Worm (Caenorhabditis elegans) whole organism, mixed stage, embryonic: ENCODE results near the gene R05H5.7.

ENCODE experiments used
- bed-3 ChIP-seq: fragments of 200-800 bp; sonication (Bioruptor generic); optimal IDR thresholded peaks from 3 replicates; lab custom pipeline; 2018; ENCODE audit warnings: mild to moderate bottlenecking, missing genetic modification characterization, moderate library complexity, missing compliant biosample characterization
- blmp-1 ChIP-seq: fragments of 150-350 bp; optimal IDR thresholded peaks from 2 replicates; lab custom pipeline; 2014; ENCODE audit warnings: missing biosample characterization, missing genetic modification characterization
- ceh-39 ChIP-seq: fragments of 150-350 bp; optimal IDR thresholded peaks from 2 replicates; lab custom pipeline; 2014; ENCODE audit warnings: missing biosample characterization, missing genetic modification characterization
- ceh-43 ChIP-seq: fragments of 200-800 bp; sonication (Bioruptor generic); optimal IDR thresholded peaks from 2 replicates; lab custom pipeline; 2018; ENCODE audit warnings: mild to moderate bottlenecking, missing genetic modification characterization, moderate library complexity, missing compliant biosample characterization
- ceh-83 ChIP-seq: fragments of 200-800 bp; sonication (Bioruptor generic); optimal IDR thresholded peaks from 2 replicates; lab custom pipeline; 2018; ENCODE audit warnings: mild to moderate bottlenecking, missing genetic modification characterization, missing compliant biosample characterization
- cnd-1 ChIP-seq: fragments of 200-800 bp; sonication (Bioruptor generic); optimal IDR thresholded peaks from 2 replicates; lab custom pipeline; 2018; ENCODE audit warnings: mild to moderate bottlenecking, missing genetic modification characterization, missing compliant biosample characterization
- drap-1 ChIP-seq: fragments of 200-800 bp; sonication (Bioruptor generic); optimal IDR thresholded peaks from 3 replicates; lab custom pipeline; 2018; ENCODE audit warnings: mild to moderate bottlenecking, missing genetic modification characterization, missing compliant biosample characterization
- elt-1 ChIP-seq: sonication (generic microtip); optimal IDR thresholded peaks from 2 replicates; lab custom pipeline; 2017; ENCODE audit warnings: missing genetic modification characterization, mild to moderate bottlenecking, missing compliant biosample characterization, antibody characterized with exemption, moderate library complexity, borderline replicate concordance; ENCODE audit not compliant: insufficient read depth
- elt-3 ChIP-seq: fragments of 150-350 bp; optimal IDR thresholded peaks from 2 replicates; lab custom pipeline; 2014; ENCODE audit warnings: missing biosample characterization, missing genetic modification characterization
- flh-1 ChIP-seq: fragments of 200-800 bp; sonication (Bioruptor generic); optimal IDR thresholded peaks from 2 replicates; lab custom pipeline; 2018; ENCODE audit warnings: mild to moderate bottlenecking, missing genetic modification characterization, moderate library complexity, missing compliant biosample characterization
- ham-2 ChIP-seq: fragments of 200-800 bp; sonication (Bioruptor generic); optimal IDR thresholded peaks from 2 replicates; lab custom pipeline; 2018; ENCODE audit warnings: mild to moderate bottlenecking, missing genetic modification characterization, missing compliant biosample characterization
- hlh-1 ChIP-seq: fragments of 150-350 bp; optimal IDR thresholded peaks from 2 replicates; lab custom pipeline; 2014; ENCODE audit warnings: missing biosample characterization, missing genetic modification reagents, missing genetic modification characterization
- lin-13 ChIP-seq: fragments of 150-350 bp; optimal IDR thresholded peaks from 2 replicates; lab custom pipeline; 2014; ENCODE audit warnings: missing biosample characterization, missing genetic modification characterization
- lin-32 ChIP-seq: fragments of 200-800 bp; sonication (Bioruptor generic); optimal IDR thresholded peaks from 2 replicates; lab custom pipeline; 2018; ENCODE audit warnings: mild to moderate bottlenecking, missing genetic modification characterization, missing compliant biosample characterization
- mab-5 ChIP-seq: fragments of 150-350 bp; optimal IDR thresholded peaks from 2 replicates; lab custom pipeline; 2014; ENCODE audit warnings: missing biosample characterization, missing genetic modification characterization
- mep-1 ChIP-seq: fragments of 150-350 bp; optimal IDR thresholded peaks from 2 replicates; lab custom pipeline; 2017; ENCODE audit warnings: missing biosample characterization, missing genetic modification reagents, missing genetic modification characterization, inconsistent platforms
- mls-2 ChIP-seq: sonication (generic microtip); optimal IDR thresholded peaks from 2 replicates; lab custom pipeline; 2016; ENCODE audit warnings: mild to moderate bottlenecking, missing genetic modification characterization, moderate library complexity, missing compliant biosample characterization
- nhr-12 ChIP-seq: fragments of 150-350 bp; optimal IDR thresholded peaks from 2 replicates; lab custom pipeline; 2014; ENCODE audit warnings: missing biosample characterization, missing genetic modification characterization
- nhr-2 ChIP-seq: fragments of 150-350 bp; optimal IDR thresholded peaks from 2 replicates; lab custom pipeline; 2014; ENCODE audit warnings: missing biosample characterization, missing genetic modification characterization
- nhr-237 ChIP-seq: fragments of 150-350 bp; optimal IDR thresholded peaks from 2 replicates; lab custom pipeline; 2014; ENCODE audit warnings: missing biosample characterization, missing genetic modification characterization
- nhr-28 ChIP-seq: fragments of 150-350 bp; optimal IDR thresholded peaks from 2 replicates; lab custom pipeline; 2014; ENCODE audit warnings: missing biosample characterization, missing genetic modification characterization
- nhr-76 ChIP-seq: sonication (generic microtip); optimal IDR thresholded peaks from 2 replicates; lab custom pipeline; 2017; ENCODE audit warnings: missing biosample characterization, missing genetic modification characterization
- pha-4 ChIP-seq: fragments of 150-350 bp; optimal IDR thresholded peaks from 2 replicates; lab custom pipeline; 2018; ENCODE audit warnings: missing biosample characterization, missing genetic modification reagents, missing genetic modification characterization
- sem-2 ChIP-seq: fragments of 200-800 bp; sonication (Bioruptor generic); optimal IDR thresholded peaks from 2 replicates; lab custom pipeline; 2018; ENCODE audit warnings: mild to moderate bottlenecking, missing genetic modification characterization, missing compliant biosample characterization
- snpc-4 ChIP-seq: fragments of 150-350 bp; optimal IDR thresholded peaks from 2 replicates; lab custom pipeline; 2014; ENCODE audit warnings: missing biosample characterization, missing genetic modification characterization
- sptf-1 ChIP-seq: sonication (generic microtip); optimal IDR thresholded peaks from 2 replicates; lab custom pipeline; 2017; ENCODE audit warnings: mild to moderate bottlenecking, missing genetic modification characterization, moderate library complexity, missing compliant biosample characterization
- tbx-8 ChIP-seq: fragments of 200-800 bp; sonication (Bioruptor generic); optimal IDR thresholded peaks from 2 replicates; lab custom pipeline; 2018; ENCODE audit warnings: mild to moderate bottlenecking, missing genetic modification characterization, moderate library complexity, missing compliant biosample characterization
- unc-62 ChIP-seq: fragments of 150-350 bp; optimal IDR thresholded peaks from 2 replicates; lab custom pipeline; 2014; ENCODE audit warnings: missing biosample characterization, missing genetic modification reagents, missing genetic modification characterization

The R05H5.7 gene

DNA sequence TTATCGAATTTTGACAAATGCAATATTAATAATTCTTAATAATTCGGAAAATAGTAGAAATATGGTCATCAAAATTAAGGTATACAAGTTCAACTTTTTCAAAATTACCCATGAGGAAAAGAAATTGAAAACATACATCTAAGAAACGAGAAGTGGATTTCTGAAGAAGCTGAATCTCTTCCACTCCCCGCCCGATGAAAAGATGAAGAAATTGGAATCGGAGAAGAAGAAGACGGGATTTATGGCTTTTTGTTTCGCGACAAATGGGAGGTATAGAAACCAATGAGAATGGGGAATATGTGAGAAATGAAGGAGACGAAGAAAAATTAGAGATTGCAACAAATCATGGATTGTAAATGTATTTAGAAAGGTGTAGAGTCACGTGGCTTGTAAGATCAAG lies 10.8 kb downstream of the R05H5.7 start:
- TF ChIP-seq nhr-12 (tag; lab: Kevin White, UChicago), result no peak
- peak; percentile 23 for TF ChIP-seq mab-5 (tag; lab: Kevin White, UChicago)
- TF ChIP-seq unc-62 (GFP tag; lab: Kevin White, UChicago), result peak; percentile 28

DNA sequence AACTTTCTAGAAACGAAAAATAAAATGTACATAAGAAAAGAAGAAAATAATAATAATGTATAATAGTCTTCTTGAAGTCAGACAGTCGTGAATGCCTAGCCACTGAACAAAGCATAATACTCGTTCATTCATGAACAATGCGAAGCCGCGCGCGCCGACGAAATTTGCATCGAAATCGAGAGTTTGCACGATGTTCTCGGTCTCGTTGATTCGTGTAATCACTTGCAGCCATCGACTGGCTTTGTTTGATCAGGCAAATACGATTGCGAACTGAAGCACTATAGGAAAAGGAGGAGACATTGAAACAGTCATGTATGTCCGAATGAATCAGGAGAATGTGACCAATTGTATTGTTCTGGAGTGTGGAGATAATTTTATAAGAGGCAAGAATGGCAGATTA lies 11.5 kb downstream of the R05H5.7 start:
- peak; percentile 34 for TF ChIP-seq nhr-237
- TF ChIP-seq nhr-2 (tag; lab: Kevin White, UChicago), result no peak
- TF ChIP-seq pha-4 (tag; lab: Kevin White, UChicago), result peak; percentile 68
- TF ChIP-seq blmp-1 (tag; lab: Kevin White, UChicago), result peak; percentile 13
- peak; percentile 67 for TF ChIP-seq ham-2
- no peak for TF ChIP-seq sem-2 (GFP tag; lab: Kevin White, UChicago)

DNA sequence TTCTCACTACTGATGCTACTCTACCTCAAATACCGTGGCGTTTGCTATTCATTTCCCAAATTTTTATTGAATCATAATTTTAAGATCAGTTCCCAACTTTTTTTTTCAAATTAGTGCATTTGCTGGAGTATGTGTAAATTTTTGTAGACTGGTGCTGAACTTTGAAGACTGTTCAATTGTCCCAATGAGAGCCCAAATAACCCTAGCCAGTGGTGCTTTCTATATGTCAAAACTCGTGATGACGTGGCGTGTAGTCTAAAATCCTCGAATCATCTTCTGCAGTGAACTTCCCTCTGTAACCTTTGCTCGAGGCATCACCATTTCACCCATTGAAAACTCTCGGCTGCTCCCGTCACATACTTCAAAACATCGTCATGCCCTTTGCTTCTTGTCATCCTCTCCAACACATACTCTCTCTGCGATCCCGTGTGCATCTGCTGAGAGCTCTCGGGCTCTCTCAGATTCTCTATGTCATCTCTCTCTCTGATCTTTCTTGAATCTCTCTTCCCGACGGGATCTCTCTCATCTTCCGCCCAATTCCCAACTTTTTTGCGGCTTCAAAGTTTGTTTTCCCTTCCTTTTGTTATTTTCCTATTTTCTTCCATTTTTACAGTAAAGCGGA lies 12.2 kb downstream of the R05H5.7 start:
- TF ChIP-seq pha-4 (tag; lab: Kevin White, UChicago), result peak; percentile 32
- peak; percentile 53 for TF ChIP-seq hlh-1 (tag; lab: Kevin White, UChicago)
- TF ChIP-seq nhr-76 (tag; lab: Kevin White, UChicago), result no peak

DNA sequence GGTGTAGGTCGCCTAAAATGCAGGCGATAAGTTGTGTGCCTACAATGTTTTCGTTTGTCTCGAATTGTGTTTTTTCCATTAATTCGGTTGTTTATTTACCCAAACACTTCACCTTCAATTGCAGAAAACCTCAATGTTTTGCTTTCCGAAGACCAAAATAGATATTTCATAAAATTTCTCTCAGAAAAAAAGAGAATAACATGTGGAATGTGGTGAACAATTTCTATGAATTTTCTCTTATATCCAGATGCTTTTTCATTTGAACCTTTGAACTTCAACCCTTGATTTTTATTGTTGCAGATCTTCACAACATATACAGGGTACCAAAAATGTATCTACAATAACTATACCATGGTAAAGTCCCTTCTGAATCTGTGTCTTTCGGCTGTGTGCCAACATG lies 14.1 kb downstream of the R05H5.7 start, which contains the start of gene T01E8.1:
Gene T01E8.1 (plus strand): TSS at position 301 of the 400 bp plus-strand sequence.
- TF ChIP-seq flh-1 (GFP tag; lab: Kevin White, UChicago), result no peak
- no peak for TF ChIP-seq drap-1 (GFP tag; lab: Kevin White, UChicago)
- TF ChIP-seq bed-3 (GFP tag; lab: Kevin White, UChicago), result no peak
- TF ChIP-seq unc-62 (GFP tag; lab: Kevin White, UChicago), result no peak
- no peak for TF ChIP-seq ceh-83 (GFP tag; lab: Kevin White, UChicago)
- no peak for TF ChIP-seq cnd-1 (tag; lab: Kevin White, UChicago)
- no peak for TF ChIP-seq lin-32 (GFP tag; lab: Kevin White, UChicago)
- no peak for TF ChIP-seq ceh-39 (tag; lab: Kevin White, UChicago)
- no peak for TF ChIP-seq nhr-28 (tag; lab: Kevin White, UChicago)
- no peak for TF ChIP-seq blmp-1 (tag; lab: Kevin White, UChicago)
- TF ChIP-seq ceh-43 (GFP tag; lab: Kevin White, UChicago), result no peak
- no peak for TF ChIP-seq sptf-1
- no peak for TF ChIP-seq nhr-2 (tag; lab: Kevin White, UChicago)
- TF ChIP-seq mab-5 (tag; lab: Kevin White, UChicago), result no peak
- TF ChIP-seq pha-4 (tag; lab: Kevin White, UChicago), result no peak
- no peak for TF ChIP-seq elt-3
- TF ChIP-seq nhr-237, result no peak
- TF ChIP-seq nhr-76 (tag; lab: Kevin White, UChicago), result no peak
- no peak for TF ChIP-seq tbx-8 (GFP tag; lab: Kevin White, UChicago)

DNA sequence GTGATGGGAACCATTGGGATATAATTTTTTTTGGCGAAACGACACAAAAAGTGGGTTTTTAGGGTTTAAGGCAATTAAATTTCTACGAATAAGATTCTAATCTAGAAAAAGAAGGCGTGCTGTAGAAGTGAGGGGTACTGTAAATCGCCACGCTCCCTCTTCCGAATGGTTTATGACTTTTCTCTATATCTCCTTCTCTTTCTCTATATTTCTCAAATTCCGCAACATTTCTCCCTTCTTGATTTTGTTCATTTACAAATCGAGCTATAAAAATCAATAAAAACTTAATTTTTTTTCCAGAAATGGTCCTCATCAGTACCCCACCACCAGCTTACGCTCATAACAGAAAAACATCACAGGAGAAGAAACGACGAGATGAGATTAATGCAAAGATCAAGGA lies 25.9 kb downstream of the R05H5.7 start, which contains the start of gene ref-1:
Gene ref-1 (plus strand): TSS at position 301 of the 400 bp plus-strand sequence.
- TF ChIP-seq nhr-28 (tag; lab: Kevin White, UChicago), result no peak
- no peak for TF ChIP-seq ceh-43 (GFP tag; lab: Kevin White, UChicago)
- TF ChIP-seq lin-13 (tag; lab: Kevin White, UChicago), result no peak
- TF ChIP-seq sem-2 (GFP tag; lab: Kevin White, UChicago), result no peak
- TF ChIP-seq elt-1 (tag; lab: Kevin White, UChicago), result no peak
- TF ChIP-seq snpc-4 (tag; lab: Kevin White, UChicago), result no peak
- no peak for TF ChIP-seq hlh-1 (tag; lab: Kevin White, UChicago)
- no peak for TF ChIP-seq cnd-1 (tag; lab: Kevin White, UChicago)
- TF ChIP-seq unc-62 (GFP tag; lab: Kevin White, UChicago), result no peak
- TF ChIP-seq mab-5 (tag; lab: Kevin White, UChicago), result no peak
- TF ChIP-seq lin-32 (GFP tag; lab: Kevin White, UChicago), result no peak
- no peak for TF ChIP-seq drap-1 (GFP tag; lab: Kevin White, UChicago)
- TF ChIP-seq mls-2, result no peak
- TF ChIP-seq tbx-8 (GFP tag; lab: Kevin White, UChicago), result no peak
- no peak for TF ChIP-seq nhr-12 (tag; lab: Kevin White, UChicago)
- no peak for TF ChIP-seq mep-1 (tag; lab: Kevin White, UChicago)
